Fruit fly (Drosophila melanogaster): ENCODE data around the gene CG16888.
A peak's percentile ranks its signal among the peaks of the same experiment; 100 is the strongest.

Gene CG16888

DNA sequence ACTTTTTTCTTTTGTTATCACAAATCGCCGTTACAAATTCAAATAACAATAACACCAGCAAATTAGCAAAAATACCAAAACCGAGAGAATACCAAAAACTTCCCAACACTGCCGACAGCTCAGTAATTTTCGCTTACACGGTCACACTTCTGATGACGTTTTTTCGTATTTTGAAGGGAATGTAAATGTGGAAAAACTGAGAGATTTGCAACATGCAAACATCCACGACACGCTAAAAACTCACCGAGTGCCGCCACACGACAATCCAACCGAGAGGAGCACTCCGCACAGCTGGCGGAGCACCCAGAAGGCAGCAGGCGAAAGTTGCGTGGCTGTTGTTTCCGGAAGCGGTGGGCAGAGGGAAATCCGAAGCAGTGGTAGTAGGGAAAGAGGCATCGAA is 19.7 kb downstream of the CG16888 start, which contains the start of gene Sec71 (continued):
- TF ChIP-seq CG31388 (GFP tag; optimal IDR thresholded peaks at IDR 0.05) (no peak), HmgZ (tag; optimal IDR thresholded peaks at IDR 0.05) (peak; percentile 48), Kr (GFP tag; optimal IDR thresholded peaks at IDR 0.05) (no peak), CG12391 (tag; optimal IDR thresholded peaks at IDR 0.05) (no peak), tgo (GFP tag; IDR thresholded peaks at IDR 0.05) (no peak), ftz-f1 (GFP tag; optimal IDR thresholded peaks at IDR 0.05) (peak; percentile 76), CG8478 (optimal IDR thresholded peaks at IDR 0.05) (no peak), tin (GFP tag; optimal IDR thresholded peaks at IDR 0.05) (no peak), BtbVII (GFP tag; optimal IDR thresholded peaks at IDR 0.05) (no peak), crol (GFP tag; IDR thresholded peaks at IDR 0.05) (peak; percentile 71), bab2 (GFP tag; optimal IDR thresholded peaks at IDR 0.05) (no peak), crc (GFP tag; optimal IDR thresholded peaks at IDR 0.05) (no peak), CG17829 (tag; optimal IDR thresholded peaks at IDR 0.05) (no peak), Chrac-16 (GFP tag; optimal IDR thresholded peaks at IDR 0.05) (no peak), B-H2 (GFP tag; optimal IDR thresholded peaks at IDR 0.05) (no peak), CG7357 (GFP tag; IDR thresholded peaks at IDR 0.05) (no peak), CG32532 (GFP tag; IDR thresholded peaks at IDR 0.05) (no peak), ash1 (GFP tag; optimal IDR thresholded peaks at IDR 0.05) (no peak), CG3726 (GFP tag; IDR thresholded peaks at IDR 0.05) (no peak), disco-r (GFP tag; optimal IDR thresholded peaks at IDR 0.05) (no peak), al (GFP tag; IDR thresholded peaks at IDR 0.05) (no peak), HHEX (GFP tag; optimal IDR thresholded peaks at IDR 0.05) (no peak), HLHmδ (GFP tag; optimal IDR thresholded peaks at IDR 0.05) (no peak), ATbp (GFP tag; optimal IDR thresholded peaks at IDR 0.05) (no peak), CG2199 (GFP tag; IDR thresholded peaks at IDR 0.05) (no peak), CG12744 (GFP tag; optimal IDR thresholded peaks at IDR 0.05) (no peak), Side (GFP tag; optimal IDR thresholded peaks at IDR 0.05) (no peak), CG15269 (tag; optimal IDR thresholded peaks at IDR 0.05) (no peak), zfh2 (GFP tag; optimal IDR thresholded peaks at IDR 0.05) (no peak), CG13287 (GFP tag; IDR thresholded peaks at IDR 0.05; ENCODE audit: partially characterized antibody) (0 out of 2 replicates have a peak, but pooled peaks have one; percentile 30), CG4617 (GFP tag; optimal IDR thresholded peaks at IDR 0.05; ENCODE audit: borderline replicate concordance) (peak; percentile 86), CG18764 (GFP tag; optimal IDR thresholded peaks at IDR 0.05) (no peak), Lpt (GFP tag; optimal IDR thresholded peaks at IDR 0.05) (no peak), inv (GFP tag; IDR thresholded peaks at IDR 0.05; ENCODE audit: partially characterized antibody) (no peak), Lim3 (GFP tag; IDR thresholded peaks at IDR 0.05) (no peak), scrt (GFP tag; optimal IDR thresholded peaks at IDR 0.05) (no peak), CG5245 (GFP tag; optimal IDR thresholded peaks at IDR 0.05) (no peak), CG3065 (GFP tag; optimal IDR thresholded peaks at IDR 0.05) (no peak), Poxn (GFP tag; IDR thresholded peaks at IDR 0.05) (no peak), Dek (tag; optimal IDR thresholded peaks at IDR 0.05) (no peak), fru (optimal IDR thresholded peaks at IDR 0.05) (no peak), MESR4 (GFP tag; optimal IDR thresholded peaks at IDR 0.05) (peak; percentile 99), CG9797 (GFP tag; optimal IDR thresholded peaks at IDR 0.05) (peak; percentile 86), nerfin-2 (GFP tag; IDR thresholded peaks at IDR 0.05; ENCODE audit: partially characterized antibody) (0 out of 2 replicates have a peak, but pooled peaks have one; percentile 23), dm (GFP tag; optimal IDR thresholded peaks at IDR 0.05) (peak; percentile 13), CG13894 (tag; optimal IDR thresholded peaks at IDR 0.05) (no peak), luna (GFP tag; optimal IDR thresholded peaks at IDR 0.05) (no peak), croc (GFP tag; conservative IDR thresholded peaks at IDR 0.05) (no peak), Six4 (GFP tag; optimal IDR thresholded peaks at IDR 0.05) (no peak), nmo (GFP tag; optimal IDR thresholded peaks at IDR 0.05) (peak; percentile 29), bowl (GFP tag; IDR thresholded peaks at IDR 0.05) (no peak), CG7987 (GFP tag; optimal IDR thresholded peaks at IDR 0.05) (no peak), CG33213 (GFP tag; optimal IDR thresholded peaks at IDR 0.05) (no peak)

Measured in whole organism, embryonic.